Worm (Caenorhabditis elegans) whole organism, midembryonic: Measurements from ENCODE around the gene xpc-1.

ENCODE experiments used
- T22C8.4 ChIP-seq: fragments of 200-800 bp; sonication (Bioruptor generic); IDR thresholded peaks from 2 replicates; pipeline ENCODE4 v1.3.6; 2022; ENCODE audit warnings: missing genetic modification characterization, missing compliant biosample characterization
- cog-1 ChIP-seq: sonication (generic microtip); optimal IDR thresholded peaks from 2 replicates; lab custom pipeline; 2016; ENCODE audit warnings: missing genetic modification characterization, missing compliant biosample characterization
- ztf-23 ChIP-seq: fragments of 200-800 bp; sonication (Bioruptor generic); IDR thresholded peaks from 2 replicates; pipeline ENCODE4 v1.3.6; 2022; ENCODE audit warnings: missing genetic modification reagents, missing genetic modification characterization, missing compliant biosample characterization

DNA sequence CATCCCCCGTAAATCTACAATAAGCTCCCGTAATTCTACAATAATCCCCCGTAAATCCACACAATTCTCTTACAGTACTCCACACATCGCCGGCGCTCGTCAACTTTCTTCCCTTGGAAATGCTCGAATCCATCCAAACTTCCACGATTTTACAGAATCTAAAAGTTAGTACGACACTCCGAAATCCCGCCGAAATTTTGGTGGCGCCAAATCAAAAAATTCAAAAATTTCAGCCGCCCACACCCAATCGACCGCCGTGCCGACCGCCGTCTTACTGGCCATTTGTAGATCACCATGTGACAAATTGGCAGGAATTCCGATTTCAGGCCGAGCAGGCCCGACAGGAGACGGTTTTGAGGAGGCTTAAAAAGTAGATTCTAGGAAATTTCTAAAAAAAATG, 40.6 kb upstream of the xpc-1 start:
- no peak for TF ChIP-seq cog-1 (tag; lab: Kevin White, UChicago)
- no peak for TF ChIP-seq T22C8.4 (GFP tag; lab: Robert Waterston, UW)
- no peak for TF ChIP-seq ztf-23 (GFP tag; lab: Robert Waterston, UW)
